Worm (Caenorhabditis elegans) whole organism, L4/young adult: Measurements from ENCODE around the gene R09E10.8.
"Not testable (repeated sequence)": the region's sequence is repeated elsewhere in the genome, so short reads cannot be mapped to it uniquely, and the experiment has no call there.

Experiments used
- W03F9.2 ChIP-seq: fragments of 150-350 bp; optimal IDR thresholded peaks from 2 replicates; lab custom pipeline; 2014; ENCODE audit warnings: missing biosample characterization, missing genetic modification characterization
- dao-5 ChIP-seq: sonication (generic microtip); optimal IDR thresholded peaks from 2 replicates; lab custom pipeline; 2016; ENCODE audit warnings: missing genotype, missing genetic modification characterization, moderate library complexity, missing compliant biosample characterization
- him-1 ChIP-seq: sonication (generic microtip); optimal IDR thresholded peaks from 2 replicates; lab custom pipeline; 2016; ENCODE audit warnings: missing genotype, missing genetic modification reagents, missing genetic modification characterization, missing compliant biosample characterization

Gene R09E10.8

DNA sequence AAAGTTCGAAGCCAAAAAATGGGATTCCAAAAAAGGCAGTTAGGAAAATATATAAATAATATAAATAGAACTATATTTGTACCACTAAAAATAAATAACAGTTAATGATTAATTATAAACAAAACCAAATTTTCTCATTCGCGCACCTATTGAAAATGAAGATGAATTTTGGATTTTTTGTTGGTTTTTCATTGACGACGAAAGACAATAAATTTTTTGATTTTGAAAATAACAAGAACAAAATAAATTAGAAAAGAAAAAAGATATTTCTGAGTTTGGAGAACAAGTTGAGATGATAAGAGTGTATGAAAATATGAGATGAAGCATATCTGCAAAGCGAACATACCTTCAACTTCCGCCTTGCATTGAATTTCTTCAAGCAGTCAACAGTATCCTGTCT lies 27.1 kb upstream of the R09E10.8 start:
- TF ChIP-seq W03F9.2 (no peak), him-1 (tag; lab: Kevin White, UChicago) (no peak)

DNA sequence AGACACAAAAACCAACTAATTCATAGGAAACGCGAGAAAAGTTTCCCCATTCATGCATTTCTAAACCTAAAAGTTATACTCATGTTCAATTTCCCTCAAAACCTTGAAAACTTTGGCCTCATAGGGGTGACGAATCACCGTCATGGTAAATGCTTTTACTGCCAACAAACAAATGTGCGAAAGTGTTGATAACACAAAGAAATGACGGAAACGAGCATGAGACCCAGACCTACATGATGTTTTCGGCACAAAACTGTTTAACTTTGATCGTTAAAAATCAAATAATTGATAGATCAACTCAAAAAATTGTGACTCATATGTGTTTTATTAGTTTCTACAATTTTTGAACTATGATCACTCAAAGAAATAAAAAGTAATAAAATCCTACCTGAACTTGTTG lies 21.7 kb upstream of the R09E10.8 start:
- TF ChIP-seq W03F9.2 (no peak), him-1 (tag; lab: Kevin White, UChicago) (no peak), dao-5 (tag; lab: Kevin White, UChicago) (no peak)

DNA sequence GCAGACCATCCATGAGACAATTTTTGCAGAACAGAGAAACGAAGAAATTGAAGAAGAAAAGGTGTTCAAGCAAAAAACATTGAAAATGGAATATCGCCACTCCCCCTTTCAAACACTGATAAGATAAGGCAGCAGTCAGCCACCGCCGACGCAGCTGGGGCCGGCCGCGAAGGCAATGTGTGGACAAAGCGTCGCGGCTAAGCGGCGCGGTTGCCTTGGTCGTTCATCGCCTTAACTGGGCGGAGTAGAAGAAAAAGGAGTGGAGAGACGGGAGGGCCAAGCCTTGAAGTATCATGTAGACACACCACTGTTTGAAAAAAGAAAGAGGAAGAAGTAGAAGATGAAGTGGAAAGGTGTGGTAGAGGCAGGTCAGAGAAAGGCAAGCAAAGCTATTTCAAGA lies 20.7 kb upstream of the R09E10.8 start:
- no peak for TF ChIP-seq dao-5 (tag; lab: Kevin White, UChicago)
- TF ChIP-seq him-1 (tag; lab: Kevin White, UChicago) = no peak
- TF ChIP-seq W03F9.2 = no peak

DNA sequence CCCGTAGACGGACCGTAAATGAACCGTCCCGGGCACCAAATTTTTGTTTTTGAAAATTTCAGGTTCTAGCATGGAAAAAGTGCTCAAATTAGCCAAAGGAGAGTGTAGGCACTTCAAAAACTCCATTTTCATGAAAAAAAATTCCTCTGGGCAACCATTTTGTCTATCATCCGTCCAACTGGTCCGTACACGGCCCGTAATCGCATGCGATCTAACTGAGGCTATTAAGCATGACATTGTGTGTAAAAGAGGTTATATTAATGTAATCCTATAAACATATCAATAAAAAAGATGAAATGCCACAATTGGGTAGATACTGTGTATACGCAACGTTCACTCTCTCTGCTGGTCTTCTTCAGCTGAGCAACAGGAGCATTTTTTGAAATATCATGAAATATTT lies 12.4 kb upstream of the R09E10.8 start, which contains the start of gene R09E10.1:
Gene R09E10.1 (minus strand): TSS at position 101 of the 400 bp plus-strand sequence.
- not testable (repeated sequence) for TF ChIP-seq him-1 (tag; lab: Kevin White, UChicago); dao-5 (tag; lab: Kevin White, UChicago); W03F9.2

DNA sequence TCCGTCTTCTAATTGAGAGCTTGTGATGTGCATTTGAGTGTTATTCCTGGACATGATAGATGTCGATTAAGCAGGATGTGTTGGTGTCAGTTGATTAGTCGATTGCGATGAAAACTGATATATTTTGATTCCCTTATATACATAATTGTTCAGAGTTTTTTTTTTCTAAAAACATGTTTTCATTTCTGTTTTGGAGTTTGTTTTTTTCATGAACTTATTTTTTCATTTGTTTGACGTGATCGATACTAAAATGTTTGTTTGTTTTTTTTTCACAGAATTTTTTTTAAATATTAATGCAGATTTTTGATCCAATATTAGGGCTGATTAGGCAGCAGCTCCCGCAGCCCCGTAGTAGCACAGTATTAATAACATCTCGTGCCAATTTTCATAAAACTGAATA lies 8.0 kb upstream of the R09E10.8 start, which contains the start of gene R09E10.2:
Gene R09E10.2 (minus strand): TSS at position 101 of the 400 bp plus-strand sequence.
- no peak for TF ChIP-seq him-1 (tag; lab: Kevin White, UChicago)
- no peak for TF ChIP-seq dao-5 (tag; lab: Kevin White, UChicago)
- no peak for TF ChIP-seq W03F9.2

DNA sequence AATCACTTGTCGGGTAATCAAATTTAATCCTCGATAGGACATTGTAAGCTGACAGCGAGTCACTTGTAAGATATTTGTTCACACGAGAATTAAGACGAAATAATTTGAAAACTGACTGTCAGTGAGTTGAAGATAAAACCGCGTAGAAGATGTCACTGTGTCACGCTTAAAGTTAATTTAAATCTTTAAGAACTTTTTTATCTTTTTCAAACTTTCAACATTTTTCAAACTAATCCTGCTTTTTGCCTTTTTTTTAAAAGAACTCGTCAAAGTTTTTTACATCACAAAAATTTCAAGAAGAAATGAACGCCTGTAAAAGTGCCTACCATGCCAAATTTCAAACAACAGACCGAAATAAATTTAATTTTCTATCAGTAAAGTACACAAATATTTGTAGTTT lies 3.3 kb upstream of the R09E10.8 start, which contains the start of gene acs-18:
Gene acs-18 (minus strand): TSS at position 101 of the 400 bp plus-strand sequence.
- TF ChIP-seq him-1 (tag; lab: Kevin White, UChicago) (no peak), W03F9.2 (no peak), dao-5 (tag; lab: Kevin White, UChicago) (no peak)

DNA sequence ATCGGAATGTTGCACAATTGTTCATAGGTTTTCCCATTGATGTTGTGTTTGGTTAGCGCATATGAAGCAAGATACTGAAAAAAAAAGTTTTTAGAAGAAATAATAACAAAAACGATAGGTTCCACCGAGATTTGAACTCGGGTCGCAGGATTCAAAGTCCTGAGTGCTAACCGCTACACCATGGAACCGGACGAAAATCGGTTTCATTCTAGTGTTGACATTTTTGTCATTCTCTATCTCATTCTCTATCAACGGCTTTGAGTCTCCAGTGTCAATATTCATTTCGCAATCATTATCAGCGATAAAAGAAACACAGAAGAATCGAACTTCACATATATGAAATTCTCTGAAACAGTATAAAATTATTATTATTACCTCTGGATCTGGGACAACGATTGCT lies 886 bp upstream of the R09E10.8 start:
- no peak for TF ChIP-seq W03F9.2
- no peak for TF ChIP-seq dao-5 (tag; lab: Kevin White, UChicago)
- TF ChIP-seq him-1 (tag; lab: Kevin White, UChicago) = no peak

DNA sequence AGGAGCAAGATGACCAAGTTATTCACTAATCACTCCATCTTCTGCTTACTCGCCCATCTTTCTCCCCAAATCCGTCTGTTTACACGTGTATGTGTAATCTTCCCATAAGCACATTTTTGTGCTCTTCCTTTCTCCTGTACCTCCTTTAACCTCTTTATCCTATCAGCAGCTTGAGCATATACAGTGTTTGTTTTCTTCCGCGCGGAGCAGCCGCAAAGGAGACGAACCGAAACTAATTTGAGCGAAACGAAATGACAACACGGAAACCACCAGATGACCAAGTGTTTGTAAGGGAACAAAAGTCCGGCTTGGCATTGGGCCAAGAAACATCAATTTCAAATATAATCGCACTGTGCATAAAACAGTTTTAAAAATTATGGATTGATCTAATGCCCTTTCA lies 5.8 kb downstream of the R09E10.8 start:
- TF ChIP-seq dao-5 (tag; lab: Kevin White, UChicago) = no peak
- TF ChIP-seq W03F9.2 = no peak
- no peak for TF ChIP-seq him-1 (tag; lab: Kevin White, UChicago)

DNA sequence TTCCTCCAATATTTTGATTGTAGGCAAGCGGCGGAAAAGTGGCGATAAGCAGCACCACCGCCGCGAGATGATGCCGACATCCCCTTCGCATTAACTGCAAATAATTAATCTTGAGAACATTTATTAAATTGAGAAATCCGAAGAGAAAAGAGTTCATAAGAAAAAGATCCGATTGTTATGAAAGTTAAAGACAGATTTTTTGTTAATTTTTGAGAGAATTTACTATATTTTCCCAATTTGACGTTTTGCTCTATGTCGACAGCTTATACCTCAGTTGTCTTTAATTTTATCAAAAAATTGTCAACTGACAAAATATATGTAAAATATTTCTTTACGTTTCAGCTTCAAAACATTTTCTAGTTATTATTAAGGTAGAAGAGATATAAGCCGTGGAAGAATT lies 8.0 kb downstream of the R09E10.8 start, which contains the start of gene R09E10.5:
Gene R09E10.5 (minus strand): TSS at position 101 of the 400 bp plus-strand sequence.
- TF ChIP-seq W03F9.2 (no peak), him-1 (tag; lab: Kevin White, UChicago) (no peak), dao-5 (tag; lab: Kevin White, UChicago) (no peak)

DNA sequence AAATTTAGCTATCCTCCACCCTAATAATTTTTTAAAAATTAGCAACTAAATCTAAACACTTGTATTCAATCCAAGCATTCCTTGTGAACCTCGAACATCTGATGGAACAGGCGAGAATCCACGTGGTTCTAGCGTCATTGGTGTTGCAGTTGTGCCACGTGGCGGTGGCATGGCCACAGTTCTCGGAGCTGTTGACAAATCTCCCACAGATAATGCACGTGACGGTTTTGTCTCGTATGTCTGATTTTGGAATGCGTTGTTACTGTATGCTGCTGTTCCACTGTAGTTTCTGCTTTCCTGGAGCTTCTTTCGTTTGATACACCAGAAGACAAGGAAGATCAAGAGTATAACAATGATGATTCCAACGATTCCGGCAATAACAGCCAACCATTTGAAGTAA lies 14.2 kb downstream of the R09E10.8 start:
- no peak for TF ChIP-seq him-1 (tag; lab: Kevin White, UChicago)
- no peak for TF ChIP-seq W03F9.2
- no peak for TF ChIP-seq dao-5 (tag; lab: Kevin White, UChicago)

DNA sequence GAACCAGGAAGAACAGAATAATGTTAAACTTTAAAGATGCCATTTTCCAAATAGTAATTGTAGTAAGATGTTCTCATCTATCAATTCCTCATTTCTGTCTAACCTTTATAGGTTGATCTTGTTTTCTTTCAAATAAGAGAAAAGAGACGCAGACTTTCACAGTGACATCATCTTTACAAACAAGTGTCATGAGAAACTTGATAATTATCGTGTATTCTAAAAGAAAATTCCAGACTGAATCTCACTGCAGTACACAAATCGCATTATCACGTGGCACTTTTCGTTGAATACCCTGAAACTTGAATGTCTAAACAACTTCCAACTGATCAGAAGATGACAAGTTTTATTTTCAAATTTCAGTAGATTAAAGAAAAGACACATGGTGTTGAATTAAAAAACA lies 15.1 kb downstream of the R09E10.8 start, which contains the start of gene R09E10.13:
Gene R09E10.13 (minus strand): TSS at position 61 of the 400 bp plus-strand sequence.
- TF ChIP-seq dao-5 (tag; lab: Kevin White, UChicago) (no peak), him-1 (tag; lab: Kevin White, UChicago) (no peak), W03F9.2 (no peak)

DNA sequence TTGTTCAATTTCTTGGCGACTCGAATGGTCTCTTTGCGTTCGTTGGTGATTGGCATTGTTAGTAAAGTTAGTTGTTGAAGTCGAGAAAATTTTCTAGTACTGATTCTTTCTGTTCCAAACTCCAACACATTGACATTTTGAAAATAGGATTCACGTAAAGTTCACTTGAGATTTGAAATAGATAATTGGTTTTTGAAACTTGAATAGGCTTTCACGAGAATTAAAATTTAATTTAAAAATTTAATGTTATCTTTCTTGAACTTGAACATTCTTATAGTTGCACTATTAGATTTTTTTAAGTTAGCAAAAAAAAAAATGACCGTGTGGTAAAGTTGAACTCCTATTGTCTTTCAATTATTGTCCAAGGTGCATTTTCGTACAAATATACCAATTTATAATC lies 16.2 kb downstream of the R09E10.8 start, which contains the start of gene R09E10.6:
Gene R09E10.6 (minus strand): TSS at position 101 of the 400 bp plus-strand sequence.
- TF ChIP-seq him-1 (tag; lab: Kevin White, UChicago) = no peak
- TF ChIP-seq dao-5 (tag; lab: Kevin White, UChicago) = no peak
- no peak for TF ChIP-seq W03F9.2

DNA sequence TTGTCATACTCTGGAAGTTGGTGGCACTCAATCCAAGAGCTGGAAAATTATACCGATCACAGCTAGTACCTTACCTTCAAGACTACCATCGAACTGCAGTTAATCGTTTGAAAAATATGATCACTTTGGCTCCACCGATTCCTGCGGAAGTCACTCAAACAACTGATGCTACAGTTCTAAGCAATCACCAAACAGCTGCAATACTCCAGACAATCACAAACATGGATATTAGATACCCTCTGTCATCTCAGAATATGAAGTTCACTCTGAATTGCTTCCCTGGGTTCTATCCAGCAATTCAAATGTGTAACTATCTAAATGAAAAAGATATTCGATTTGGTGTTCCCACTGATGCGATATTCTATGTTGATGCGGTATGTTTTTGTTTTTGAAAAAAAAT lies 21.7 kb downstream of the R09E10.8 start:
- TF ChIP-seq W03F9.2 (no peak), him-1 (tag; lab: Kevin White, UChicago) (no peak), dao-5 (tag; lab: Kevin White, UChicago) (no peak)

DNA sequence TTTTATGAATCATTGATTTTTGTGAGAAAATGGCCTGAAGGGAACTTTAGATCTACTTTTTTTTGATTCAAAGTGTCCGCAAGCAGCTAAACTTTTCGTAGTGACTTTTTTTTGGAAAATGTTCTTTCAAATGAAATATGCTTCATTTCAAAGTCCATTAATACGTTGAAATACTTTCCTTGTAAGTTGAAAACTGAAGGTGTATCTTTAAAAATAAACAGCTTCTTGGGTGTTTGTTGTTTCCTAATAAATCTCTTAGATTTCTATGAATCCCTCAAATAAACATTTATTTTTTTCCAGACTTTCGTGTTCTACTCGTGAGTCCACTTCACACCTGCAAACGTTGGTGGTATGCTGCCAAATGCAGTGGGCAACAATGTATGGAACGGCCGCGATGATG lies 23.6 kb downstream of the R09E10.8 start, which contains the start of gene ebax-1:
Gene ebax-1 (plus strand): TSS at position 301 of the 400 bp plus-strand sequence.
- TF ChIP-seq him-1 (tag; lab: Kevin White, UChicago) = no peak

DNA sequence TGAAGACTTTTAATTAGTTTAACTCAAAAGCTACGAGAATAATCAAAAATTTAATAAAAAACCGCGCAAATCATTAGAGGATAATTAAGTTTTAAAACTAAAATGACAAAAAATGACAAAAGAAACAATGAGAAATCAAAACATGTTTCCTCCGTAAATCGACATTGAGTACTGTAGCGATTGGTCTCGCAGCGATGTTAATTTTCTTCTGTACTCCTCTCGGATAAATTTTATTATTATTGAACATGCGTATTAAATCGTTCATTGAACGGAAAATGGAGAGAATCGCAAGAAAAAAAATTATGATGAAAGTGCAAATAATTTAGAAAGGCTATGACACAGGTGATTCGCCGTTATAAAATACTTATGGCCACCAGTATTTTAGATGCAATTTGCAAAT lies 24.9 kb downstream of the R09E10.8 start:
- TF ChIP-seq him-1 (tag; lab: Kevin White, UChicago) (no peak), dao-5 (tag; lab: Kevin White, UChicago) (no peak), W03F9.2 (no peak)
